Fruit fly (Drosophila melanogaster): Measurements from ENCODE around the gene gammaTub23C.

Gene gammaTub23C

DNA sequence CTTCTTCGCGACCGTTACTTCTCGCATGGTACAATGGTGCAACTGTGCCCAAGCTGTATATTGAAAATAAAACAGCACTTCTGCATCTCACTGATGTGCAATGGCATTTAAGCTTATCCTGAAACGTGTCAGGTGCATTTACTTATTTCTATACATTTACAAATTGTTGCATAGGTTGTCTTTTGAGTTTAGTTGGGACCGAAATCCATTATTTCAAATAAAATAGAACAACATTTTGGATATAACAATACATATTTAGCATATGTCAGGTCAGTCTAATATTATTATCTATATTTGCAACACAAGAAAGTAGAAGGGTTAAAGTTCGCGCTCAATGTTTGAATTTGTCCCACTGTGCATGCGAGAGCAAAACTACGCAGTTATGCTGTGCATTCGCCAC is 16.3 kb upstream of the gammaTub23C start:
- TF ChIP-seq Dll (optimal IDR thresholded peaks at IDR 0.05) (no peak), pan (optimal IDR thresholded peaks at IDR 0.05) (no peak), psq (optimal IDR thresholded peaks at IDR 0.05) (no peak), usp (GFP tag; optimal IDR thresholded peaks at IDR 0.05) (no peak)

DNA sequence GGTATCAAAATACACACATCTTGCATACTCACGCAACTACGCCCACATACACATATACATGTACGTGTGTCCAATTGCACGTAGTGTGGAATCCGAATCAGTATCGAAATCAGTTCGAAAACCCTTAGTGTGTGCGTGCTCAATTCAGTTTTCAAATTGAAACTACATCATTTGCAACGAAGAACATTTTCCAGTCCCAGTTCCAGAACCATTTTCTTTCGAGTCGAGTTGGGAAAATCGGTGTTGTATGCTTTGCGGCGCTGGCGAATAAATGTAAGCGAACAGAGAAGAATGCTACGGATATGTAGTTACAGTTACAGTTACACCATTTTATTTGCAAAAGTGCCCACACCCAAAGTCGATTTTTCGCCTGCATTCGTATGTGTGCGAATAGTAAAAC is 15.7 kb upstream of the gammaTub23C start:
- TF ChIP-seq pan (optimal IDR thresholded peaks at IDR 0.05) (no peak), EcR (GFP tag; optimal IDR thresholded peaks at IDR 0.05) (no peak), usp (GFP tag; optimal IDR thresholded peaks at IDR 0.05) (no peak), Dll (optimal IDR thresholded peaks at IDR 0.05) (no peak), psq (optimal IDR thresholded peaks at IDR 0.05) (no peak), CG8478 (optimal IDR thresholded peaks at IDR 0.05) (no peak)

dm6 chr2L:2957547-2958174 is 15.0 kb upstream of the gammaTub23C start:
- TF ChIP-seq pan (optimal IDR thresholded peaks at IDR 0.05) = no peak
- TF ChIP-seq usp (GFP tag; optimal IDR thresholded peaks at IDR 0.05) = no peak
- TF ChIP-seq CG8478 (optimal IDR thresholded peaks at IDR 0.05) = no peak
- no peak for TF ChIP-seq psq (optimal IDR thresholded peaks at IDR 0.05)
- TF ChIP-seq Dll (optimal IDR thresholded peaks at IDR 0.05) = no peak
- no peak for TF ChIP-seq EcR (GFP tag; optimal IDR thresholded peaks at IDR 0.05)

DNA sequence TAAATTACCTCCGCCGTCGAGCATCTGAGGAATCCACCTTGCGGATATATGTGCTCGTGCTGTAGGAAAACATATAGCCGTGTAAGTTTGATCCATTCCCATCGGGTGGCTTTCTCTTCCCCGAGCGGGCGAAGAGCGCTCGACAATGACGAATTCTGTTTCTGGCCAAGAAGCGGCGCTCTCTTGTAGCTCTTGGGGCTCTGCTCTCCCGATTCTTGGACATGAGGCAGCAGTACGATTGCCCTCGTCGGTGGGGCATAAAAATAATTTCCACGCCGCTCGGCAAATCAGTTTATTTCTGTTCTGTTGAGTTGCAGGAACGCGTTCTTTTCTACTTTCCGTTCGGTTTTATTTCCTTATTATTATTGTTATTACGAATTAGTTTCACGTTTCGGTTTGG is 13.8 kb upstream of the gammaTub23C start:
- TF ChIP-seq CG8478 (optimal IDR thresholded peaks at IDR 0.05) = no peak
- no peak for TF ChIP-seq usp (GFP tag; optimal IDR thresholded peaks at IDR 0.05)
- TF ChIP-seq EcR (GFP tag; optimal IDR thresholded peaks at IDR 0.05) = no peak
- TF ChIP-seq Dll (optimal IDR thresholded peaks at IDR 0.05) = no peak
- TF ChIP-seq psq (optimal IDR thresholded peaks at IDR 0.05) = no peak
- TF ChIP-seq pan (optimal IDR thresholded peaks at IDR 0.05) = no peak

- TF ChIP-seq EcR (GFP tag; optimal IDR thresholded peaks at IDR 0.05) (no peak), Dll (optimal IDR thresholded peaks at IDR 0.05) (no peak), CG8478 (optimal IDR thresholded peaks at IDR 0.05) (no peak), pan (optimal IDR thresholded peaks at IDR 0.05) (no peak)
Measured at dm6 chr2L:2966917-2967316, 5.8 kb upstream of the gammaTub23C start.

DNA sequence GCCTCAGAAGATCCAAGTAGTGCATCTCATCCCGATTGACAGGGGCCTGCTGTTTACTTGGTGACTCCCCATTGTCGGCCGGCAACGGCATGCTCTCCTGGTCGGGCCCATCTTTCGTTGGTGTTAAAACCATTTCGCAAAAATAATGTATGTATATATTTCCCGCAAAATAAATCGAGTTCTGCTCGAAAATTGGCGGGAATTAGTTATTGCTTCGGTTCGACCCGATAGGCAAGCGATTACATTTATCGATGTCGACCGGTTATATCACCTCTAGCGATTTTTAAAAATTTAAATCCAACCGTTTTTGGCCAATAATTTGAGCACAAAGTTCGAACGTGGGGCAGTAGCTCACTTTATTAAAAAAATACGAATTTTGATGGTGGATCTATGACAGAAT is 3.3 kb upstream of the gammaTub23C start, which contains the start of gene Ts:
Ts (minus strand) TSS at position 201 of the 400 bp plus-strand sequence.
- TF ChIP-seq EcR (GFP tag; optimal IDR thresholded peaks at IDR 0.05) (no peak), psq (optimal IDR thresholded peaks at IDR 0.05) (no peak), pan (optimal IDR thresholded peaks at IDR 0.05) (no peak)

DNA sequence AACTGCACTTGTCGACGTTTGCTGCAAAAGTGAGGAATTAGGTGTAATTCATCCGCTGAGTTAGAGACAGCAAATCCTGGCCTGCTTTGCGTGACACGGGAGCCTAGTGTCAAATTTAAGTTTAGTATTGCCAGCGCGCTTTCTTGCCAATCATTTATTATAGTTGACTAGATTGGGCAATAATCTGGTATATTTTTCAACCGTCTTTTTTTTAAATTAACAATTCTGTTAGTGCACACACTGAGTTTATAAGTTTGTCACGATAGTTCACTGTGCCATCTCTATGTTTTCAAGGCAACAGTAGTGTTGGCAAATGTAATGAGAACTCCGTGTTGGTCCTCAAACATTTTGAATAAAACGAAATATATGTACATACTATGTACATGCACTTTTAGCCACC is 4.1 kb downstream of the gammaTub23C start, which contains the start of the genes CG9641 and CG3165:
CG9641 (minus strand) TSS at position 34 of the 400 bp plus-strand sequence.
CG3165 (plus strand) TSS at position 294 of the 400 bp plus-strand sequence.
- TF ChIP-seq Dll (optimal IDR thresholded peaks at IDR 0.05) = no peak
- TF ChIP-seq EcR (GFP tag; optimal IDR thresholded peaks at IDR 0.05) = no peak
- no peak for TF ChIP-seq pan (optimal IDR thresholded peaks at IDR 0.05)
- no peak for TF ChIP-seq CG8478 (optimal IDR thresholded peaks at IDR 0.05)
- TF ChIP-seq usp (GFP tag; optimal IDR thresholded peaks at IDR 0.05) = no peak
- no peak for TF ChIP-seq psq (optimal IDR thresholded peaks at IDR 0.05)

dm6 chr2L:2979091-2979490 is 6.4 kb downstream of the gammaTub23C start, which contains the start of gene CG9643:
Gene CG9643 (minus strand): TSS chr2L:2979288.
- TF ChIP-seq pan (optimal IDR thresholded peaks at IDR 0.05) (no peak), psq (optimal IDR thresholded peaks at IDR 0.05) (no peak), EcR (GFP tag; optimal IDR thresholded peaks at IDR 0.05) (no peak), Dll (optimal IDR thresholded peaks at IDR 0.05) (no peak), CG8478 (optimal IDR thresholded peaks at IDR 0.05) (no peak), usp (GFP tag; optimal IDR thresholded peaks at IDR 0.05) (no peak)

DNA sequence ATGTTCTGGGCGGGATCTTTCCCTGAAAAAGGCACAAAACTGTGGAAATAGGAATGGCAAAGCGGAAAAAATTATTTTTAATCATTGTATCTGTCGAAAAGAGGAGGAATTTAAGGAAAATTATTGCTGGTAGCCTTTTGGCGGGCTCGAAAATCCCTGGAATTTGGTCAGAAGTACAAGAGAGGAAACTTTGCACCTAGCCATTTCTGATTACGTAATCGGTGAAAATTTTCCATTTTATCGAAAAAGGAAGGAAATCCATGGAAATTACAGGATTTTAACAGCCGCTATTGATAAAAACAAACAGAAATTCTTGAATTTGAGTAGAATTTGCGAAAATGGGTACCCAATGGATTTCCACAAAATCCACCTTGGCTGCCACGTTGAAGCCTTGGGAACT is 14.1 kb downstream of the gammaTub23C start:
- TF ChIP-seq pan (optimal IDR thresholded peaks at IDR 0.05) = no peak
- TF ChIP-seq Dll (optimal IDR thresholded peaks at IDR 0.05) = no peak
- no peak for TF ChIP-seq usp (GFP tag; optimal IDR thresholded peaks at IDR 0.05)
- no peak for TF ChIP-seq psq (optimal IDR thresholded peaks at IDR 0.05)
- TF ChIP-seq CG8478 (optimal IDR thresholded peaks at IDR 0.05) = no peak
- no peak for TF ChIP-seq EcR (GFP tag; optimal IDR thresholded peaks at IDR 0.05)

- TF ChIP-seq usp (GFP tag; optimal IDR thresholded peaks at IDR 0.05) (no peak), psq (optimal IDR thresholded peaks at IDR 0.05) (no peak), CG8478 (optimal IDR thresholded peaks at IDR 0.05) (no peak), EcR (GFP tag; optimal IDR thresholded peaks at IDR 0.05) (no peak), pan (optimal IDR thresholded peaks at IDR 0.05) (no peak), Dll (optimal IDR thresholded peaks at IDR 0.05) (no peak)
Measured at dm6 chr2L:2987681-2988381, 15.1 kb downstream of the gammaTub23C start, which contains the start of the genes Chd1 and Bem46. Gene Chd1 (minus strand): TSS chr2L:2987723. Gene Bem46 (plus strand): TSS chr2L:2988116.

DNA sequence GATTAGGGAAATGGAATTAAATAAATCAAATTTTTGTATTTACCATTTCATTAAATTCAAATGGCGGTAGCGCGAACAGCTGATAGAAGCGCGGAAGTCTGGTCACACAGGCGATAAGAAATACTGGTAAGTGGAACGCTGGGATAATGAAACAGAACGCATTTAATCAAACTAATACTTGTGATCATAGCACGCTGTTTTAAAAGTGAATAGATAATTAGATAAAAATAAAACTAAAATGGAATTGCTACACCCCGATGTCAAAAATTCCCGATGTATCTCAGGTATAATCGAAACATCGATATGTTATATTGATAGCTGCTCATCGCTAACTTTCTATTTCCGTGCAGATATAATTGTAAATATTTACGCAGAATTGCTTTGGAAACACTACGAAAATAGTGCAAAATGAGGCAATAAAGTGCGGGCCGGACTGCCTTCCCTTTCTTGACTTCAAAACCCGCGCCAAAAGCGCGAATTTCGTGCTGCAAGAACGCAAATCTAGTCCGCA is 20.0 kb downstream of the gammaTub23C start, which contains the start of the genes okr and CG3558:
okr (minus strand) TSS at position 96 of the 511 bp plus-strand sequence.
CG3558 (plus strand) TSS at position 207 of the 511 bp plus-strand sequence.
- TF ChIP-seq pan (optimal IDR thresholded peaks at IDR 0.05) (no peak), Dll (optimal IDR thresholded peaks at IDR 0.05) (no peak), CG8478 (optimal IDR thresholded peaks at IDR 0.05) (no peak), psq (optimal IDR thresholded peaks at IDR 0.05) (no peak), EcR (GFP tag; optimal IDR thresholded peaks at IDR 0.05) (no peak), usp (GFP tag; optimal IDR thresholded peaks at IDR 0.05) (no peak)

DNA sequence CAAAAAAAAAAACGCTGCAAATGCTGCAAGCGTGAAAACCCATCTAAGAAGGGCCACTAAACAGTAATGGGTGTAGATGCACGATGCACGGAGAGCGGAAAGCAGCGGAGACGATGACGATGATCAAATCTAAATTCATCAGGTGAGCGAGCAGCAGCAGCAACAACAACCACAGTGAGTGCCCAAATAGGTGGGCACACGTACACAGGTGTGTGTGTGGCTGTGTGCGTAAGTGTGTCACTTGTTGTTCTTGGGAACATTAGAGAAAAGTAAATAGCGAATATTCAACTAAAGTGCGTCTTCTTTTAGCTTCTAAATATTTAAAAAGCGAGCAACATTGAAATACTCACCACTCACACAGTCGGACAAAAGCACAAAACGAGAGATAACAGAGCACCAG is 20.5 kb downstream of the gammaTub23C start:
- no peak for TF ChIP-seq usp (GFP tag; optimal IDR thresholded peaks at IDR 0.05)
- TF ChIP-seq CG8478 (optimal IDR thresholded peaks at IDR 0.05) = peak; percentile 11
- TF ChIP-seq EcR (GFP tag; optimal IDR thresholded peaks at IDR 0.05) = no peak
